Fruit fly (Drosophila melanogaster) whole organism, embryonic: ENCODE data around the gene DopEcR.

Source experiments
- B-H1 ChIP-seq: fragments of 200-800 bp; sonication (Bioruptor generic); IDR thresholded peaks from 3 replicates; pipeline ENCODE4 v1.3.6; 2022; ENCODE audit warnings: missing biosample characterization, missing genetic modification characterization
- CG10147 ChIP-seq: fragments of 200-800 bp; sonication (Bioruptor generic); optimal IDR thresholded peaks from 2 replicates; lab custom pipeline; 2019; ENCODE audit warnings: missing biosample characterization, mild to moderate bottlenecking, missing genetic modification characterization, moderate library complexity
- CG10321 ChIP-seq: fragments of 200-800 bp; sonication (Bioruptor generic); IDR thresholded peaks from 2 replicates; pipeline ENCODE4 v1.3.6; 2022; ENCODE audit warnings: missing biosample characterization, missing genetic modification characterization
- CG11398 ChIP-seq: fragments of 200-800 bp; sonication (Bioruptor generic); optimal IDR thresholded peaks from 2 replicates; lab custom pipeline; 2016; ENCODE audit warnings: missing biosample characterization, missing genetic modification characterization
- CG11504 ChIP-seq: fragments of 200-800 bp; sonication (Bioruptor generic); optimal IDR thresholded peaks from 3 replicates; lab custom pipeline; 2019; ENCODE audit warnings: missing biosample characterization, mild to moderate bottlenecking, missing genetic modification characterization, moderate library complexity
- CG11723 ChIP-seq: fragments of 200-800 bp; sonication (Bioruptor generic); optimal IDR thresholded peaks from 2 replicates; lab custom pipeline; 2017; ENCODE audit warnings: missing biosample characterization, mild to moderate bottlenecking, missing genetic modification characterization
- CG12219 ChIP-seq: fragments of 200-800 bp; sonication (Bioruptor generic); optimal IDR thresholded peaks from 3 replicates; lab custom pipeline; 2018; ENCODE audit warnings: missing biosample characterization, mild to moderate bottlenecking, missing genetic modification characterization
- CG12659 ChIP-seq: fragments of 200-800 bp; sonication (Bioruptor generic); optimal IDR thresholded peaks from 3 replicates; lab custom pipeline; 2017; ENCODE audit warnings: mild to moderate bottlenecking, missing biosample characterization, missing genetic modification reagents, missing genetic modification characterization
- CG12769 ChIP-seq: fragments of 200-800 bp; sonication (Bioruptor generic); optimal IDR thresholded peaks from 2 replicates; lab custom pipeline; 2019; ENCODE audit warnings: missing biosample characterization, mild to moderate bottlenecking, missing genetic modification characterization, moderate library complexity
- CG17802 ChIP-seq: fragments of 200-800 bp; sonication (Bioruptor generic); optimal IDR thresholded peaks from 2 replicates; lab custom pipeline; 2018; ENCODE audit warnings: missing biosample characterization, mild to moderate bottlenecking, missing genetic modification characterization, moderate library complexity
- CG17912 ChIP-seq: fragments of 200-800 bp; sonication (Bioruptor generic); optimal IDR thresholded peaks from 2 replicates; lab custom pipeline; 2018; ENCODE audit warnings: missing biosample characterization, mild to moderate bottlenecking, missing genetic modification characterization
- CG1832 ChIP-seq: fragments of 200-800 bp; sonication (Bioruptor generic); optimal IDR thresholded peaks from 2 replicates; lab custom pipeline; 2017; ENCODE audit warnings: missing biosample characterization, mild to moderate bottlenecking, missing genetic modification characterization, inconsistent platforms
- CG5953 ChIP-seq: fragments of 200-800 bp; sonication (Bioruptor generic); IDR thresholded peaks from 2 replicates; pipeline ENCODE4 v1.3.6; 2022; ENCODE audit warnings: missing biosample characterization, missing genetic modification characterization
- CG8290 ChIP-seq, 3 experiments: fragments of 200-800 bp; sonication (Bioruptor generic); optimal IDR thresholded peaks; 2 replicates each; lab custom pipeline; 2016 to 2019; ENCODE audit warnings: missing biosample characterization in 3 of 3, missing genetic modification characterization in 3 of 3, mild to moderate bottlenecking in 2 of 3, moderate library complexity in 1 of 3
- CG8359 ChIP-seq: fragments of 200-800 bp; sonication (Bioruptor generic); optimal IDR thresholded peaks from 2 replicates; lab custom pipeline; 2017; ENCODE audit warnings: missing biosample characterization, mild to moderate bottlenecking, missing genetic modification characterization, borderline replicate concordance
- CG8478 ChIP-seq: fragments of >200 bp; optimal IDR thresholded peaks from 2 replicates; lab custom pipeline; 2018
- CHES-1-like ChIP-seq: fragments of 200-800 bp; sonication (Bioruptor generic); optimal IDR thresholded peaks from 2 replicates; lab custom pipeline; 2016; ENCODE audit warnings: missing biosample characterization, missing genetic modification characterization
- D ChIP-seq, 2 experiments: fragments of 200-800 bp in 1 of 2; fragments of >200 bp in 1 of 2; sonication (Bioruptor generic) in 1 of 2; optimal IDR thresholded peaks; 2 replicates in 1 of 2; 3 replicates in 1 of 2; lab custom pipeline; 2017; ENCODE audit warnings: mild to moderate bottlenecking in 1 of 2, missing biosample characterization in 1 of 2, missing genetic modification characterization in 1 of 2, missing genetic modification reagents in 1 of 2
- Dad ChIP-seq: fragments of 200-800 bp; sonication (Bioruptor generic); optimal IDR thresholded peaks from 3 replicates; lab custom pipeline; 2016; ENCODE audit warnings: missing biosample characterization, missing genetic modification characterization
- Doc3 ChIP-seq: fragments of 200-800 bp; sonication (Bioruptor generic); IDR thresholded peaks from 3 replicates; pipeline ENCODE4 v1.3.6; 2022; ENCODE audit warnings: missing biosample characterization, missing genetic modification characterization; ENCODE audit not compliant: partially characterized antibody
- Drgx ChIP-seq: fragments of 200-800 bp; sonication (Bioruptor generic); IDR thresholded peaks from 2 replicates; pipeline ENCODE4 v1.3.6; 2022; ENCODE audit warnings: missing biosample characterization, missing genetic modification characterization
- Elba2 ChIP-seq: fragments of 200-800 bp; sonication (Bioruptor generic); optimal IDR thresholded peaks from 3 replicates; lab custom pipeline; 2016; ENCODE audit warnings: missing biosample characterization, missing genetic modification characterization
- Ets65A ChIP-seq: fragments of 200-800 bp; sonication (Bioruptor generic); peaks from one replicate; lab custom pipeline; 2016; ENCODE audit warnings: missing biosample characterization, missing genetic modification characterization
- HmgD ChIP-seq: fragments of 200-800 bp; sonication (Bioruptor generic); optimal IDR thresholded peaks from 3 replicates; lab custom pipeline; 2016; ENCODE audit warnings: missing biosample characterization, missing genetic modification characterization
- Lhr ChIP-seq: fragments of 200-800 bp; sonication (Bioruptor generic); optimal IDR thresholded peaks from 3 replicates; lab custom pipeline; 2017; ENCODE audit warnings: mild to moderate bottlenecking, missing biosample characterization, missing genetic modification reagents, missing genetic modification characterization
- Med ChIP-seq: fragments of 200-800 bp; sonication (Bioruptor generic); peaks from one replicate; lab custom pipeline; 2016; ENCODE audit warnings: missing biosample characterization, missing genetic modification characterization, mild to moderate bottlenecking, inconsistent platforms, moderate library complexity
- Neu2 ChIP-seq: fragments of 200-800 bp; sonication (Bioruptor generic); optimal IDR thresholded peaks from 3 replicates; lab custom pipeline; 2016; ENCODE audit warnings: missing biosample characterization, missing genetic modification characterization, borderline replicate concordance
- NfI ChIP-seq: fragments of 200-800 bp; sonication (Bioruptor generic); optimal IDR thresholded peaks from 3 replicates; lab custom pipeline; 2018; ENCODE audit warnings: missing biosample characterization, mild to moderate bottlenecking, missing genetic modification characterization, moderate library complexity
- Six4 ChIP-seq: fragments of 200-800 bp; sonication (Bioruptor generic); optimal IDR thresholded peaks from 2 replicates; lab custom pipeline; 2016; ENCODE audit warnings: missing biosample characterization, missing genetic modification characterization
- Sox102F ChIP-seq: fragments of 200-800 bp; sonication (Bioruptor generic); optimal IDR thresholded peaks from 2 replicates; lab custom pipeline; 2018; ENCODE audit warnings: missing biosample characterization, mild to moderate bottlenecking, missing genetic modification characterization, moderate library complexity
- YL-1 ChIP-seq: fragments of 200-800 bp; sonication (Bioruptor generic); optimal IDR thresholded peaks from 3 replicates; lab custom pipeline; 2017; ENCODE audit warnings: missing biosample characterization, mild to moderate bottlenecking, missing genetic modification characterization
- ap ChIP-seq: fragments of 200-800 bp; sonication (Bioruptor generic); IDR thresholded peaks from 2 replicates; pipeline ENCODE4 v1.3.6; 2022; ENCODE audit warnings: missing biosample characterization, missing genetic modification characterization
- btn ChIP-seq: fragments of 200-800 bp; sonication (Bioruptor generic); optimal IDR thresholded peaks from 2 replicates; lab custom pipeline; 2016; ENCODE audit warnings: missing biosample characterization, missing genetic modification characterization
- gce ChIP-seq: fragments of 200-800 bp; sonication (Bioruptor generic); IDR thresholded peaks from 3 replicates; pipeline ENCODE4 v1.3.6; 2022; ENCODE audit warnings: missing biosample characterization, missing genetic modification characterization
- grau ChIP-seq: fragments of 200-800 bp; optimal IDR thresholded peaks from 3 replicates; lab custom pipeline; 2019; ENCODE audit warnings: missing biosample characterization, mild to moderate bottlenecking, missing genetic modification characterization, moderate library complexity
- ham ChIP-seq: fragments of 200-800 bp; sonication (Bioruptor generic); IDR thresholded peaks from 2 replicates; pipeline ENCODE4 v1.3.6; 2022; ENCODE audit warnings: missing biosample characterization, missing genetic modification characterization
- ken ChIP-seq: fragments of 200-800 bp; sonication (Bioruptor generic); IDR thresholded peaks from 3 replicates; pipeline ENCODE4 v1.3.6; 2022; ENCODE audit warnings: missing biosample characterization, missing genetic modification characterization
- kni ChIP-seq: fragments of 200-800 bp; sonication (Bioruptor generic); optimal IDR thresholded peaks from 3 replicates; lab custom pipeline; 2017; ENCODE audit warnings: mild to moderate bottlenecking, missing biosample characterization, missing genetic modification reagents, missing genetic modification characterization
- nerfin-2 ChIP-seq: fragments of 200-800 bp; sonication (Bioruptor generic); IDR thresholded peaks from 2 replicates; pipeline ENCODE4 v1.3.6; 2022; ENCODE audit warnings: missing biosample characterization, missing genetic modification characterization; ENCODE audit not compliant: partially characterized antibody
- onecut ChIP-seq: fragments of 200-800 bp; sonication (Bioruptor generic); IDR thresholded peaks from 2 replicates; pipeline ENCODE4 v1.3.6; 2022; ENCODE audit warnings: missing biosample characterization, missing genetic modification characterization
- pho ChIP-seq: fragments of 200-800 bp; sonication (Bioruptor generic); optimal IDR thresholded peaks from 2 replicates; lab custom pipeline; 2016; ENCODE audit warnings: missing biosample characterization, missing genetic modification characterization
- prd ChIP-seq, 3 experiments: fragments of >200 bp in 2 of 3; fragments of 200-800 bp in 1 of 3; sonication (Bioruptor generic) in 1 of 3; optimal IDR thresholded peaks in 2 of 3; IDR thresholded peaks in 1 of 3; 2 replicates in 2 of 3; 3 replicates in 1 of 3; pipeline versions ENCODE4 v1.3.6 to Lab custom; 2017 to 2022; ENCODE audit warnings: missing biosample characterization in 1 of 3, missing genetic modification characterization in 1 of 3
- sens ChIP-seq: fragments of 200-800 bp; sonication (Bioruptor generic); peaks from one replicate; lab custom pipeline; 2016; ENCODE audit warnings: missing biosample characterization, missing genetic modification characterization
- sob ChIP-seq: fragments of 200-800 bp; sonication (Bioruptor generic); IDR thresholded peaks from 2 replicates; pipeline ENCODE4 v1.3.6; 2022; ENCODE audit warnings: missing biosample characterization, missing genetic modification characterization
- trh ChIP-seq: fragments of 200-800 bp; sonication (Bioruptor generic); optimal IDR thresholded peaks from 2 replicates; lab custom pipeline; 2016; ENCODE audit warnings: missing biosample characterization, missing genetic modification characterization
- wor ChIP-seq: fragments of 200-800 bp; sonication (Bioruptor generic); IDR thresholded peaks from 2 replicates; pipeline ENCODE4 v1.3.6; 2022; ENCODE audit warnings: missing biosample characterization, missing genetic modification characterization

DopEcR gene

dm6 chr3L:4353657-4354075 lies 26.5 kb downstream of the DopEcR start (continued):
- TF ChIP-seq D (optimal IDR thresholded peaks at IDR 0.05; lab: Kevin White, UChicago) (no peak), D (GFP tag; optimal IDR thresholded peaks at IDR 0.05; lab: Kevin White, UChicago) (peak; percentile 42), Dad (GFP tag; lab: Kevin White, UChicago) (no peak), Six4 (GFP tag; lab: Kevin White, UChicago) (no peak), CG11398 (GFP tag; lab: Kevin White, UChicago) (no peak), CG10147 (GFP tag; lab: Kevin White, UChicago) (peak; percentile 46), nerfin-2 (GFP tag; lab: Robert Waterston, UW) (no peak), Lhr (GFP tag; lab: Kevin White, UChicago) (no peak), CG5953 (GFP tag; lab: Robert Waterston, UW) (peak; percentile 29; the same call in 1 of the 2 replicates), sob (GFP tag; lab: Robert Waterston, UW) (peak; percentile 52), CG10321 (no peak), btn (GFP tag; lab: Kevin White, UChicago) (no peak), B-H1 (GFP tag; lab: Robert Waterston, UW) (peak; percentile 21; the same call in 1 of the 3 replicates), prd (optimal IDR thresholded peaks at IDR 0.05; lab: Kevin White, UChicago) (no peak), prd (GFP tag; IDR thresholded peaks at IDR 0.05; lab: Robert Waterston, UW) (no peak), CG12659 (GFP tag; lab: Kevin White, UChicago) (peak; percentile 24), YL-1 (GFP tag; lab: Kevin White, UChicago) (no peak), Sox102F (GFP tag; lab: Kevin White, UChicago) (peak; percentile 35), NfI (GFP tag; lab: Kevin White, UChicago) (peak; percentile 34), grau (peak; percentile 48), CG8478 (lab: Kevin White, UChicago) (no peak), ap (GFP tag; lab: Robert Waterston, UW) (no peak), CG12219 (GFP tag; lab: Kevin White, UChicago) (no peak), wor (no peak), CG17802 (tag; lab: Kevin White, UChicago) (no peak), trh (no peak), Drgx (no peak), kni (GFP tag; lab: Kevin White, UChicago) (no peak), CG11723 (GFP tag; lab: Kevin White, UChicago) (no peak), pho (GFP tag; lab: Kevin White, UChicago) (no peak)

- no peak for TF ChIP-seq CG8290 (GFP tag; optimal IDR thresholded peaks at IDR 0.05; lab: Kevin White, UChicago)
- TF ChIP-seq CG8290 (tag; optimal IDR thresholded peaks at IDR 0.05; lab: Kevin White, UChicago), result no peak
- no peak for TF ChIP-seq sens (GFP tag; lab: Kevin White, UChicago)
- TF ChIP-seq CG8359, result no peak
- TF ChIP-seq onecut, result 0 out of 2 replicates have a peak, but pooled peaks have one; percentile 20
- TF ChIP-seq Elba2 (GFP tag; lab: Kevin White, UChicago), result no peak
- TF ChIP-seq CG11504 (tag; lab: Kevin White, UChicago), result peak; percentile 88
Measured at dm6 chr3L:4352649-4353048, 27.5 kb downstream of the DopEcR start.

dm6 chr3L:4352009-4352408 lies 28.2 kb downstream of the DopEcR start:
- TF ChIP-seq ham (GFP tag; lab: Robert Waterston, UW), result no peak
- 0 out of 2 replicates have a peak, but pooled peaks have one; percentile 7 for TF ChIP-seq Drgx
- TF ChIP-seq sens (GFP tag; lab: Kevin White, UChicago), result peak; percentile 38

- TF ChIP-seq CG12769 (tag; lab: Kevin White, UChicago) (peak; percentile 21), gce (GFP tag; lab: Robert Waterston, UW) (0 out of 3 replicates have a peak, but pooled peaks have one; percentile 24), ken (GFP tag; lab: Robert Waterston, UW) (0 out of 3 replicates have a peak, but pooled peaks have one; percentile 17), CG1832 (no peak), Doc3 (no peak), CG8359 (no peak), Neu2 (GFP tag; lab: Kevin White, UChicago) (no peak), HmgD (GFP tag; lab: Kevin White, UChicago) (no peak), Med (GFP tag; lab: Kevin White, UChicago) (peak; percentile 21), Ets65A (GFP tag; lab: Kevin White, UChicago) (no peak), NfI (GFP tag; lab: Kevin White, UChicago) (no peak), CG17912 (GFP tag; lab: Kevin White, UChicago) (no peak), CHES-1-like (GFP tag; lab: Kevin White, UChicago) (no peak)
Measured at dm6 chr3L:4349314-4349713, 30.9 kb downstream of the DopEcR start.
